Worm (Caenorhabditis elegans) whole organism, early embryonic: Measurements from ENCODE around the gene C14B9.2.

Experiments
- B0310.2 ChIP-seq: sonication (generic microtip); optimal IDR thresholded peaks from 2 replicates; lab custom pipeline; 2016; ENCODE audit warnings: mild to moderate bottlenecking, missing genetic modification characterization, missing compliant biosample characterization
- F13C5.2 ChIP-seq: sonication (generic microtip); optimal IDR thresholded peaks from 2 replicates; lab custom pipeline; 2017; ENCODE audit warnings: mild to moderate bottlenecking, missing genetic modification characterization, inconsistent platforms, missing compliant biosample characterization
- aly-1 ChIP-seq: sonication (generic microtip); optimal IDR thresholded peaks from 2 replicates; lab custom pipeline; 2016; ENCODE audit warnings: missing genetic modification characterization, missing compliant biosample characterization
- ama-1 ChIP-seq: fragments of 150-350 bp; optimal IDR thresholded peaks from 2 replicates; lab custom pipeline; 2014
- ceh-13 ChIP-seq: fragments of 200-800 bp; sonication (Bioruptor generic); optimal IDR thresholded peaks from 2 replicates; lab custom pipeline; 2018; ENCODE audit warnings: mild to moderate bottlenecking, missing genetic modification characterization, missing compliant biosample characterization
- ceh-36 ChIP-seq: sonication (generic microtip); optimal IDR thresholded peaks from 2 replicates; lab custom pipeline; 2016; ENCODE audit warnings: missing genetic modification characterization, inconsistent platforms, missing compliant biosample characterization
- ets-7 ChIP-seq: sonication (generic microtip); optimal IDR thresholded peaks from 2 replicates; lab custom pipeline; 2016; ENCODE audit warnings: missing genotype, missing genetic modification characterization, missing compliant biosample characterization
- flt-1 ChIP-seq: fragments of 200-800 bp; sonication (Bioruptor generic); IDR thresholded peaks from 2 replicates; pipeline ENCODE4 v1.3.6; 2022; ENCODE audit warnings: missing genetic modification characterization, missing compliant biosample characterization
- hmbx-1 ChIP-seq: sonication (generic microtip); optimal IDR thresholded peaks from 2 replicates; lab custom pipeline; 2016; ENCODE audit warnings: mild to moderate bottlenecking, missing genetic modification characterization, missing compliant biosample characterization
- hmg-4 ChIP-seq: fragments of 200-800 bp; sonication (Bioruptor generic); optimal IDR thresholded peaks from 2 replicates; lab custom pipeline; 2018; ENCODE audit warnings: mild to moderate bottlenecking, missing genetic modification characterization, missing compliant biosample characterization
- hnd-1 ChIP-seq: sonication (generic microtip); optimal IDR thresholded peaks from 2 replicates; lab custom pipeline; 2016; ENCODE audit warnings: missing genetic modification characterization, missing compliant biosample characterization
- pes-1 ChIP-seq: fragments of 200-800 bp; sonication (Bioruptor generic); IDR thresholded peaks from 2 replicates; pipeline ENCODE4 v1.3.6; 2022; ENCODE audit warnings: missing genetic modification reagents, missing genetic modification characterization, missing compliant biosample characterization
- scrt-1 ChIP-seq: fragments of 200-800 bp; sonication (Bioruptor generic); IDR thresholded peaks from 2 replicates; pipeline ENCODE4 v1.3.6; 2022; ENCODE audit warnings: missing genetic modification characterization, missing compliant biosample characterization
- sea-1 ChIP-seq: fragments of 200-800 bp; sonication (Bioruptor generic); conservative IDR thresholded peaks from 2 replicates; pipeline ENCODE4 v1.3.6; 2022; ENCODE audit warnings: missing genetic modification characterization, missing compliant biosample characterization
- tbx-11 ChIP-seq: fragments of 200-800 bp; sonication (Bioruptor generic); IDR thresholded peaks from 2 replicates; pipeline ENCODE4 v1.3.6; 2022; ENCODE audit warnings: missing genetic modification characterization, missing compliant biosample characterization
- tbx-37 ChIP-seq: fragments of 200-800 bp; sonication (Bioruptor generic); conservative IDR thresholded peaks from 2 replicates; pipeline ENCODE4 v1.3.6; 2022; ENCODE audit warnings: missing genetic modification reagents, missing genetic modification characterization, missing compliant biosample characterization
- tra-4 ChIP-seq: sonication (generic microtip); optimal IDR thresholded peaks from 2 replicates; lab custom pipeline; 2017; ENCODE audit warnings: missing genetic modification characterization, missing compliant biosample characterization

C14B9.2 gene

ce11 chrIII:8111347-8111746 is 22.1 kb upstream of the C14B9.2 start:
- TF ChIP-seq tra-4 (tag; lab: Kevin White, UChicago) = no peak
- no peak for TF ChIP-seq ceh-36
- TF ChIP-seq hmg-4 (GFP tag; lab: Kevin White, UChicago) = no peak
- TF ChIP-seq ets-7 (tag; lab: Kevin White, UChicago) = no peak
- TF ChIP-seq hnd-1 (tag; lab: Kevin White, UChicago) = no peak
- TF ChIP-seq tbx-11 (GFP tag; lab: Robert Waterston, UW) = no peak
- no peak for TF ChIP-seq tbx-37 (GFP tag; lab: Robert Waterston, UW)
- TF ChIP-seq ceh-13 (GFP tag; lab: Kevin White, UChicago) = no peak
- no peak for TF ChIP-seq hmbx-1 (tag; lab: Kevin White, UChicago)
- no peak for TF ChIP-seq pes-1 (GFP tag; lab: Robert Waterston, UW)
- TF ChIP-seq B0310.2 (tag; lab: Kevin White, UChicago) = no peak
- TF ChIP-seq scrt-1 = no peak
- no peak for TF ChIP-seq aly-1 (tag; lab: Kevin White, UChicago)

ce11 chrIII:8115877-8116276 is 17.6 kb upstream of the C14B9.2 start:
- no peak for TF ChIP-seq sea-1 (GFP tag; lab: Robert Waterston, UW)

- TF ChIP-seq hmbx-1 (tag; lab: Kevin White, UChicago) = no peak
- TF ChIP-seq pes-1 (GFP tag; lab: Robert Waterston, UW) = no peak
- no peak for TF ChIP-seq ceh-36
- no peak for TF ChIP-seq F13C5.2 (tag; lab: Kevin White, UChicago)
- TF ChIP-seq tra-4 (tag; lab: Kevin White, UChicago) = no peak
- TF ChIP-seq sea-1 (GFP tag; lab: Robert Waterston, UW) = no peak
Measured at ce11 chrIII:8117155-8117554, 16.3 kb upstream of the C14B9.2 start.

- TF ChIP-seq tbx-37 (GFP tag; lab: Robert Waterston, UW) (no peak), tbx-11 (GFP tag; lab: Robert Waterston, UW) (no peak), pes-1 (GFP tag; lab: Robert Waterston, UW) (no peak), hnd-1 (tag; lab: Kevin White, UChicago) (no peak), B0310.2 (tag; lab: Kevin White, UChicago) (no peak), ama-1 (lab: Kevin White, UChicago) (no peak), F13C5.2 (tag; lab: Kevin White, UChicago) (no peak), ceh-36 (no peak), tra-4 (tag; lab: Kevin White, UChicago) (no peak), hmbx-1 (tag; lab: Kevin White, UChicago) (no peak), ets-7 (tag; lab: Kevin White, UChicago) (no peak), aly-1 (tag; lab: Kevin White, UChicago) (no peak), ceh-13 (GFP tag; lab: Kevin White, UChicago) (no peak), scrt-1 (no peak), hmg-4 (GFP tag; lab: Kevin White, UChicago) (no peak), flt-1 (GFP tag; lab: Robert Waterston, UW) (no peak), sea-1 (GFP tag; lab: Robert Waterston, UW) (no peak)
Measured at ce11 chrIII:8121132-8121531, 12.3 kb upstream of the C14B9.2 start, which contains the start of gene gei-8. Gene gei-8 (minus strand): TSS chrIII:8121232.

ce11 chrIII:8121923-8122322 is 11.5 kb upstream of the C14B9.2 start:
- TF ChIP-seq hmbx-1 (tag; lab: Kevin White, UChicago) = no peak
- no peak for TF ChIP-seq ets-7 (tag; lab: Kevin White, UChicago)
- no peak for TF ChIP-seq F13C5.2 (tag; lab: Kevin White, UChicago)
- no peak for TF ChIP-seq tra-4 (tag; lab: Kevin White, UChicago)
- no peak for TF ChIP-seq tbx-11 (GFP tag; lab: Robert Waterston, UW)
- TF ChIP-seq hnd-1 (tag; lab: Kevin White, UChicago) = no peak
- no peak for TF ChIP-seq ama-1 (lab: Kevin White, UChicago)
- TF ChIP-seq tbx-37 (GFP tag; lab: Robert Waterston, UW) = no peak
- no peak for TF ChIP-seq ceh-36
- TF ChIP-seq flt-1 (GFP tag; lab: Robert Waterston, UW) = no peak
- no peak for TF ChIP-seq hmg-4 (GFP tag; lab: Kevin White, UChicago)

ce11 chrIII:8124323-8124722 is 9.1 kb upstream of the C14B9.2 start:
- no peak for TF ChIP-seq scrt-1
- no peak for TF ChIP-seq ets-7 (tag; lab: Kevin White, UChicago)
- TF ChIP-seq hnd-1 (tag; lab: Kevin White, UChicago) = no peak
- no peak for TF ChIP-seq B0310.2 (tag; lab: Kevin White, UChicago)
- TF ChIP-seq ceh-13 (GFP tag; lab: Kevin White, UChicago) = no peak
- TF ChIP-seq F13C5.2 (tag; lab: Kevin White, UChicago) = peak; percentile 30
- TF ChIP-seq flt-1 (GFP tag; lab: Robert Waterston, UW) = no peak
- no peak for TF ChIP-seq sea-1 (GFP tag; lab: Robert Waterston, UW)
- TF ChIP-seq hmbx-1 (tag; lab: Kevin White, UChicago) = no peak
- TF ChIP-seq tra-4 (tag; lab: Kevin White, UChicago) = no peak
- no peak for TF ChIP-seq tbx-11 (GFP tag; lab: Robert Waterston, UW)
- TF ChIP-seq aly-1 (tag; lab: Kevin White, UChicago) = no peak
- TF ChIP-seq hmg-4 (GFP tag; lab: Kevin White, UChicago) = peak; percentile 27

- TF ChIP-seq F13C5.2 (tag; lab: Kevin White, UChicago) (peak; percentile 62), B0310.2 (tag; lab: Kevin White, UChicago) (no peak)
Measured at ce11 chrIII:8125234-8125633, 8.2 kb upstream of the C14B9.2 start.

ce11 chrIII:8126978-8127377 is 6.5 kb upstream of the C14B9.2 start:
- TF ChIP-seq flt-1 (GFP tag; lab: Robert Waterston, UW) (no peak), tbx-11 (GFP tag; lab: Robert Waterston, UW) (no peak), F13C5.2 (tag; lab: Kevin White, UChicago) (peak; percentile 58), ceh-36 (no peak), hnd-1 (tag; lab: Kevin White, UChicago) (no peak), sea-1 (GFP tag; lab: Robert Waterston, UW) (peak; percentile 54; the same call in 1 of the 2 replicates), tbx-37 (GFP tag; lab: Robert Waterston, UW) (no peak), ets-7 (tag; lab: Kevin White, UChicago) (no peak), scrt-1 (no peak), ama-1 (lab: Kevin White, UChicago) (no peak), B0310.2 (tag; lab: Kevin White, UChicago) (no peak), aly-1 (tag; lab: Kevin White, UChicago) (peak; percentile 26), tra-4 (tag; lab: Kevin White, UChicago) (no peak), hmg-4 (GFP tag; lab: Kevin White, UChicago) (peak; percentile 71), hmbx-1 (tag; lab: Kevin White, UChicago) (no peak), pes-1 (GFP tag; lab: Robert Waterston, UW) (no peak), ceh-13 (GFP tag; lab: Kevin White, UChicago) (no peak)
